Worm (Caenorhabditis elegans): ENCODE data around the gene ddx-15.

DNA sequence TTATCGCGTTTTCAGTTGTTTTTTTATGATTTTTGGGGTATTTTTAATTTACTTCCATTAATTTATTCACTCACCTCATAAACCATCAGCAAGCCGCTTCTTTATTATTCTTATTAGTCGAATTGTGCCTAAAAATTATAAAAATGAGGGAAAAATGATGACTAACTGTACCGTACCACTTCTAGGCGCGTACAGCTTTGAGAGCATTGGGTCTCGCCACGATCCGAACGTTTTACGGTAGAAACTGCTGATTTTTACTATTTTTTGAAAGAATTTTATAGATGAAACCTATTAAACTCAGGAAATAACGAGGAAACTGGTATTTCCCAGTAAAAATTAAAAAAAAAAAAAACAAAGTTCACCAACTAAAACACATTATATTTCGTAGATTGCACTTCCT is 48.5 kb downstream of the ddx-15 start, which contains the start of gene D1044.6:
- TF ChIP-seq nhr-76 (tag; optimal IDR thresholded peaks at IDR 0.05) (no peak), unc-62 (GFP tag; optimal IDR thresholded peaks at IDR 0.05) (no peak), lin-32 (GFP tag; optimal IDR thresholded peaks at IDR 0.05) (no peak), ztf-11 (tag; optimal IDR thresholded peaks at IDR 0.05) (no peak), mab-5 (tag; optimal IDR thresholded peaks at IDR 0.05) (no peak), nhr-28 (tag; optimal IDR thresholded peaks at IDR 0.05) (no peak), lsy-2 (tag; optimal IDR thresholded peaks at IDR 0.05) (no peak), bed-3 (GFP tag; optimal IDR thresholded peaks at IDR 0.05) (no peak), mep-1 (tag; optimal IDR thresholded peaks at IDR 0.05) (no peak), elt-3 (tag; optimal IDR thresholded peaks at IDR 0.05) (no peak), pha-4 (tag; optimal IDR thresholded peaks at IDR 0.05) (no peak)
